Fruit fly (Drosophila melanogaster) whole organism, embryonic: ENCODE data around the gene CG8292.

ENCODE experiments used
- Bdp1 ChIP-seq: fragments of 200-800 bp; sonication (Bioruptor generic); optimal IDR thresholded peaks from 3 replicates; lab custom pipeline; 2016; ENCODE audit warnings: missing biosample characterization, missing genetic modification characterization
- Bgb ChIP-seq: fragments of 200-800 bp; sonication (Bioruptor generic); IDR thresholded peaks from 2 replicates; pipeline ENCODE4 v1.3.6; 2022; ENCODE audit warnings: missing biosample characterization, missing genetic modification characterization; ENCODE audit not compliant: partially characterized antibody
- Blimp-1 ChIP-seq: fragments of 200-800 bp; sonication (Bioruptor generic); optimal IDR thresholded peaks from 3 replicates; lab custom pipeline; 2018; ENCODE audit warnings: missing biosample characterization, missing genetic modification characterization, mild to moderate bottlenecking, moderate library complexity, missing genetic modification reagents
- CG10321 ChIP-seq: fragments of 200-800 bp; sonication (Bioruptor generic); IDR thresholded peaks from 2 replicates; pipeline ENCODE4 v1.3.6; 2022; ENCODE audit warnings: missing biosample characterization, missing genetic modification characterization
- CG11695 ChIP-seq: fragments of 200-800 bp; sonication (Bioruptor generic); IDR thresholded peaks from 3 replicates; pipeline ENCODE4 v1.3.6; 2022; ENCODE audit warnings: missing biosample characterization, missing genetic modification characterization
- CG13123 ChIP-seq: fragments of 200-800 bp; sonication (Bioruptor generic); optimal IDR thresholded peaks from 2 replicates; lab custom pipeline; 2016; ENCODE audit warnings: missing biosample characterization, missing genetic modification characterization
- CG14441 ChIP-seq: fragments of 200-800 bp; sonication (Bioruptor generic); IDR thresholded peaks from 2 replicates; pipeline ENCODE4 v1.3.6; 2022; ENCODE audit warnings: missing biosample characterization, missing genetic modification characterization
- CG17568 ChIP-seq: fragments of 200-800 bp; sonication (Bioruptor generic); optimal IDR thresholded peaks from 2 replicates; lab custom pipeline; 2018; ENCODE audit warnings: missing biosample characterization, mild to moderate bottlenecking, missing genetic modification characterization, moderate library complexity
- CG18476 ChIP-seq: fragments of 200-800 bp; sonication (Bioruptor generic); optimal IDR thresholded peaks from 2 replicates; lab custom pipeline; 2016; ENCODE audit warnings: missing biosample characterization, mild to moderate bottlenecking, missing genetic modification characterization
- CG32772 ChIP-seq: fragments of 200-800 bp; sonication (Bioruptor generic); IDR thresholded peaks from 2 replicates; pipeline ENCODE4 v1.3.6; 2022; ENCODE audit warnings: missing biosample characterization, missing genetic modification characterization
- CG3847 ChIP-seq: fragments of 200-800 bp; sonication (Bioruptor generic); IDR thresholded peaks from 2 replicates; pipeline ENCODE4 v1.3.6; 2022; ENCODE audit warnings: missing biosample characterization, missing genetic modification characterization
- CG4854 ChIP-seq: fragments of 200-800 bp; sonication (Bioruptor generic); optimal IDR thresholded peaks from 2 replicates; lab custom pipeline; 2016; ENCODE audit warnings: missing biosample characterization, missing genetic modification characterization, inconsistent platforms
- CG6689 ChIP-seq: fragments of 200-800 bp; sonication (Bioruptor generic); IDR thresholded peaks from 2 replicates; pipeline ENCODE4 v1.3.6; 2022; ENCODE audit warnings: missing biosample characterization, missing genetic modification characterization
- CG7271 ChIP-seq: fragments of 200-800 bp; sonication (Bioruptor generic); optimal IDR thresholded peaks from 2 replicates; lab custom pipeline; 2018; ENCODE audit warnings: missing biosample characterization, mild to moderate bottlenecking, missing genetic modification characterization, moderate library complexity
- CG7987 ChIP-seq: fragments of 200-800 bp; sonication (Bioruptor generic); optimal IDR thresholded peaks from 2 replicates; lab custom pipeline; 2018; ENCODE audit warnings: missing biosample characterization, mild to moderate bottlenecking, missing genetic modification characterization, moderate library complexity
- CoRest ChIP-seq: fragments of 200-800 bp; sonication (Bioruptor generic); optimal IDR thresholded peaks from 3 replicates; lab custom pipeline; 2018; ENCODE audit warnings: missing biosample characterization, mild to moderate bottlenecking, missing genetic modification characterization, moderate library complexity
- CrebB ChIP-seq: fragments of 200-800 bp; sonication (Bioruptor generic); optimal IDR thresholded peaks from 3 replicates; lab custom pipeline; 2018; ENCODE audit warnings: missing biosample characterization, mild to moderate bottlenecking, missing genetic modification characterization
- Dbx ChIP-seq: fragments of 200-800 bp; sonication (Bioruptor generic); IDR thresholded peaks from 3 replicates; pipeline ENCODE4 v1.3.6; 2022; ENCODE audit warnings: missing biosample characterization, missing genetic modification characterization
- Dp ChIP-seq: fragments of 200-800 bp; sonication (Bioruptor generic); optimal IDR thresholded peaks from 2 replicates; lab custom pipeline; 2018; ENCODE audit warnings: missing biosample characterization, mild to moderate bottlenecking, missing genetic modification characterization, moderate library complexity
- HLH3B ChIP-seq: fragments of 200-800 bp; sonication (Bioruptor generic); IDR thresholded peaks from 2 replicates; pipeline ENCODE4 v1.3.6; 2022; ENCODE audit warnings: missing biosample characterization, missing genetic modification characterization
- Hmr ChIP-seq: fragments of 200-800 bp; sonication (Bioruptor generic); optimal IDR thresholded peaks from 3 replicates; lab custom pipeline; 2017; ENCODE audit warnings: mild to moderate bottlenecking, missing biosample characterization, missing genetic modification reagents, missing genetic modification characterization
- Hr39 ChIP-seq: fragments of >200 bp; optimal IDR thresholded peaks from 2 replicates; lab custom pipeline; 2017
- Lpt ChIP-seq: fragments of >200 bp; optimal IDR thresholded peaks from 2 replicates; lab custom pipeline; 2018; ENCODE audit warnings: missing biosample characterization, missing genetic modification characterization
- NC2α ChIP-seq: fragments of 200-800 bp; sonication (Bioruptor generic); optimal IDR thresholded peaks from 2 replicates; lab custom pipeline; 2016; ENCODE audit warnings: missing biosample characterization, missing genetic modification characterization
- Nf-YC ChIP-seq: fragments of 200-800 bp; optimal IDR thresholded peaks from 3 replicates; lab custom pipeline; 2019; ENCODE audit warnings: missing biosample characterization, mild to moderate bottlenecking, missing genetic modification characterization, moderate library complexity
- Optix ChIP-seq: fragments of 200-800 bp; sonication (Bioruptor generic); IDR thresholded peaks from 3 replicates; pipeline ENCODE4 v1.3.6; 2022; ENCODE audit warnings: missing biosample characterization, missing genetic modification characterization
- PHDP ChIP-seq: fragments of 200-800 bp; sonication (Bioruptor generic); optimal IDR thresholded peaks from 3 replicates; lab custom pipeline; 2018; ENCODE audit warnings: missing biosample characterization, mild to moderate bottlenecking, missing genetic modification characterization, moderate library complexity
- Sox100B ChIP-seq: fragments of 200-800 bp; sonication (Bioruptor generic); optimal IDR thresholded peaks from 3 replicates; lab custom pipeline; 2018; ENCODE audit warnings: missing biosample characterization, mild to moderate bottlenecking, missing genetic modification characterization
- Xrp1 ChIP-seq: fragments of 200-800 bp; sonication (Bioruptor generic); IDR thresholded peaks from 2 replicates; pipeline ENCODE4 v1.3.6; 2022; ENCODE audit warnings: missing biosample characterization, missing genetic modification characterization
- ac ChIP-seq: fragments of 200-800 bp; sonication (Bioruptor generic); optimal IDR thresholded peaks from 3 replicates; lab custom pipeline; 2017; ENCODE audit warnings: missing biosample characterization, mild to moderate bottlenecking, missing genetic modification characterization
- bsh ChIP-seq, 2 experiments: fragments of 200-800 bp; sonication (Bioruptor generic); optimal IDR thresholded peaks; 2 replicates each; lab custom pipeline; 2017 to 2018; ENCODE audit warnings: mild to moderate bottlenecking in 2 of 2, missing biosample characterization in 2 of 2, missing genetic modification characterization in 2 of 2, moderate library complexity in 1 of 2
- fu2 ChIP-seq: fragments of 200-800 bp; sonication (Bioruptor generic); optimal IDR thresholded peaks from 2 replicates; lab custom pipeline; 2016; ENCODE audit warnings: missing biosample characterization, missing genetic modification characterization
- gro ChIP-seq: fragments of 200-800 bp; sonication (Bioruptor generic); optimal IDR thresholded peaks from 2 replicates; lab custom pipeline; 2016; ENCODE audit warnings: missing biosample characterization, missing genetic modification characterization
- hkb ChIP-seq, 2 experiments: fragments of 200-800 bp in 1 of 2; fragments of >200 bp in 1 of 2; sonication (Bioruptor generic) in 1 of 2; IDR thresholded peaks in 1 of 2; optimal IDR thresholded peaks in 1 of 2; 2 replicates each; pipeline versions ENCODE4 v1.3.6 to Lab custom; 2017 to 2022; ENCODE audit warnings: missing biosample characterization in 1 of 2, missing genetic modification characterization in 1 of 2
- inv ChIP-seq: fragments of 200-800 bp; sonication (Bioruptor generic); IDR thresholded peaks from 2 replicates; pipeline ENCODE4 v1.3.6; 2022; ENCODE audit warnings: missing biosample characterization, missing genetic modification characterization; ENCODE audit not compliant: partially characterized antibody
- jing ChIP-seq: fragments of 200-800 bp; sonication (Bioruptor generic); optimal IDR thresholded peaks from 2 replicates; lab custom pipeline; 2018; ENCODE audit warnings: missing biosample characterization, mild to moderate bottlenecking, missing genetic modification characterization
- lmd ChIP-seq: fragments of 200-800 bp; sonication (Bioruptor generic); IDR thresholded peaks from 2 replicates; pipeline ENCODE4 v1.3.6; 2022; ENCODE audit warnings: missing biosample characterization, missing genetic modification characterization
- luna ChIP-seq: fragments of 200-800 bp; sonication (Bioruptor generic); optimal IDR thresholded peaks from 2 replicates; lab custom pipeline; 2016; ENCODE audit warnings: missing biosample characterization, missing genetic modification characterization
- onecut ChIP-seq: fragments of 200-800 bp; sonication (Bioruptor generic); IDR thresholded peaks from 2 replicates; pipeline ENCODE4 v1.3.6; 2022; ENCODE audit warnings: missing biosample characterization, missing genetic modification characterization
- pan ChIP-seq, 4 experiments: fragments of >200 bp in 3 of 4; fragments of 200-800 bp in 1 of 4; sonication (Bioruptor generic) in 1 of 4; optimal IDR thresholded peaks in 3 of 4; IDR thresholded peaks in 1 of 4; 2 replicates each; pipeline versions ENCODE4 v1.3.6 to Lab custom; 2017 to 2022; ENCODE audit warnings: missing biosample characterization in 2 of 4, missing genetic modification characterization in 2 of 4, mixed read lengths in 1 of 4
- peb ChIP-seq: fragments of 200-800 bp; sonication (Bioruptor generic); IDR thresholded peaks from 2 replicates; pipeline ENCODE4 v1.3.6; 2022; ENCODE audit warnings: missing biosample characterization, missing genetic modification characterization
- pzg ChIP-seq: fragments of 200-800 bp; sonication (Bioruptor generic); optimal IDR thresholded peaks from 3 replicates; lab custom pipeline; 2018; ENCODE audit warnings: missing biosample characterization, mild to moderate bottlenecking, missing genetic modification characterization, moderate library complexity
- ranshi ChIP-seq: fragments of 200-800 bp; sonication (Bioruptor generic); IDR thresholded peaks from 2 replicates; pipeline ENCODE4 v1.3.6; 2022; ENCODE audit warnings: missing biosample characterization, missing genetic modification characterization
- scrt ChIP-seq: fragments of 200-800 bp; sonication (Bioruptor generic); optimal IDR thresholded peaks from 2 replicates; lab custom pipeline; 2018; ENCODE audit warnings: missing biosample characterization, mild to moderate bottlenecking, missing genetic modification characterization, moderate library complexity
- sima ChIP-seq: fragments of 200-800 bp; sonication (Bioruptor generic); optimal IDR thresholded peaks from 2 replicates; lab custom pipeline; 2016; ENCODE audit warnings: missing biosample characterization, missing genetic modification characterization
- sisA ChIP-seq: fragments of 200-800 bp; sonication (Bioruptor generic); IDR thresholded peaks from 2 replicates; pipeline ENCODE4 v1.3.6; 2022; ENCODE audit warnings: missing biosample characterization, missing genetic modification characterization
- slbo ChIP-seq: fragments of 200-800 bp; sonication (Bioruptor generic); IDR thresholded peaks from 2 replicates; pipeline ENCODE4 v1.3.6; 2022; ENCODE audit warnings: missing biosample characterization, missing genetic modification characterization
- toy ChIP-seq: fragments of 200-800 bp; sonication (Bioruptor generic); IDR thresholded peaks from 2 replicates; pipeline ENCODE4 v1.3.6; 2022; ENCODE audit warnings: missing biosample characterization, missing genetic modification characterization
- vvl ChIP-seq: fragments of 200-800 bp; sonication (Bioruptor generic); IDR thresholded peaks from 2 replicates; pipeline ENCODE4 v1.3.6; 2022; ENCODE audit warnings: missing biosample characterization, missing genetic modification characterization
- wdn ChIP-seq: fragments of 200-800 bp; sonication (Bioruptor generic); IDR thresholded peaks from 2 replicates; pipeline ENCODE4 v1.3.6; 2022; ENCODE audit warnings: missing biosample characterization, missing genetic modification characterization
- zfh1 ChIP-seq: fragments of 200-800 bp; sonication (Bioruptor generic); IDR thresholded peaks from 3 replicates; pipeline ENCODE4 v1.3.6; 2022; ENCODE audit warnings: missing biosample characterization, missing genetic modification characterization

The CG8292 gene

dm6 chr2L:8255406-8255805 lies 37.6 kb upstream of the CG8292 start (continued):
- TF ChIP-seq CG17568 (no peak), PHDP (no peak), CG13123 (no peak), jing (GFP tag; lab: Kevin White, UChicago) (no peak), Hr39 (lab: Kevin White, UChicago) (no peak), scrt (GFP tag; lab: Kevin White, UChicago) (no peak), hkb (optimal IDR thresholded peaks at IDR 0.05; lab: Kevin White, UChicago) (no peak), hkb (GFP tag; IDR thresholded peaks at IDR 0.05; lab: Robert Waterston, UW) (no peak), Xrp1 (GFP tag; lab: Robert Waterston, UW) (peak; percentile 30; the same call in 1 of the 2 replicates), Hmr (GFP tag; lab: Kevin White, UChicago) (peak; percentile 18), HLH3B (GFP tag; lab: Robert Waterston, UW) (no peak), CG10321 (GFP tag; lab: Robert Waterston, UW) (no peak), CG18476 (GFP tag; lab: Kevin White, UChicago) (no peak), CoRest (tag; lab: Kevin White, UChicago) (no peak), peb (GFP tag; lab: Robert Waterston, UW) (no peak), CG32772 (GFP tag; lab: Robert Waterston, UW) (0 out of 2 replicates have a peak, but pooled peaks have one; percentile 43), Sox100B (GFP tag; lab: Kevin White, UChicago) (no peak), inv (GFP tag; lab: Robert Waterston, UW) (no peak), pan (optimal IDR thresholded peaks at IDR 0.05; lab: Kevin White, UChicago) (no peak), pan (GFP tag; optimal IDR thresholded peaks at IDR 0.05 in 1 of 2, IDR thresholded peaks at IDR 0.05 in 1 of 2) (peak in 1 of 2 experiments; percentile 41), vvl (GFP tag; lab: Robert Waterston, UW) (peak; percentile 23), Dbx (GFP tag; lab: Robert Waterston, UW) (no peak), Blimp-1 (peak; percentile 53), CG3847 (GFP tag; lab: Robert Waterston, UW) (no peak), slbo (GFP tag; lab: Robert Waterston, UW) (peak; percentile 63), CG7271 (tag; lab: Kevin White, UChicago) (no peak), NC2α (GFP tag; lab: Kevin White, UChicago) (no peak), CG6689 (GFP tag; lab: Robert Waterston, UW) (no peak), Nf-YC (tag; lab: Kevin White, UChicago) (no peak), CG4854 (GFP tag; lab: Kevin White, UChicago) (no peak), pzg (no peak), CG14441 (GFP tag; lab: Robert Waterston, UW) (peak; percentile 36; the same call in 1 of the 2 replicates), sisA (GFP tag; lab: Robert Waterston, UW) (peak; percentile 20; the same call in 1 of the 2 replicates), Optix (GFP tag; lab: Robert Waterston, UW) (no peak), sima (GFP tag; lab: Kevin White, UChicago) (no peak), ranshi (GFP tag; lab: Robert Waterston, UW) (no peak), ac (GFP tag; lab: Kevin White, UChicago) (no peak), fu2 (GFP tag; lab: Kevin White, UChicago) (no peak), bsh (GFP tag; optimal IDR thresholded peaks at IDR 0.05; lab: Kevin White, UChicago) (no peak), CrebB (no peak), luna (no peak), zfh1 (GFP tag; lab: Robert Waterston, UW) (peak; percentile 33; the same call in 1 of the 3 replicates), Lpt (GFP tag; lab: Kevin White, UChicago) (no peak), wdn (GFP tag; lab: Robert Waterston, UW) (no peak), lmd (GFP tag; lab: Robert Waterston, UW) (peak; percentile 51; the same call in 1 of the 2 replicates), CG11695 (GFP tag; lab: Robert Waterston, UW) (peak; percentile 59; the same call in 1 of the 3 replicates), CG7987 (GFP tag; lab: Kevin White, UChicago) (no peak), Bdp1 (GFP tag; lab: Kevin White, UChicago) (no peak), onecut (no peak), gro (no peak), toy (GFP tag; lab: Robert Waterston, UW) (no peak), Dp (GFP tag; lab: Kevin White, UChicago) (no peak), Bgb (no peak)
